Fruit fly (Drosophila melanogaster) whole organism, embryonic: ENCODE data around the gene Hez.

Experiments used
- ATbp ChIP-seq: fragments of 200-800 bp; sonication (Bioruptor generic); optimal IDR thresholded peaks from 2 replicates; lab custom pipeline; 2017; ENCODE audit warnings: missing biosample characterization, mild to moderate bottlenecking, missing genetic modification characterization, missing genetic modification reagents
- Abd-B ChIP-seq: fragments of 200-800 bp; sonication (Bioruptor generic); optimal IDR thresholded peaks from 2 replicates; lab custom pipeline; 2018; ENCODE audit warnings: missing biosample characterization, mild to moderate bottlenecking, missing genetic modification characterization, moderate library complexity
- Atf6 ChIP-seq: fragments of 200-800 bp; sonication (Bioruptor generic); IDR thresholded peaks from 2 replicates; pipeline ENCODE4 v1.3.6; 2022; ENCODE audit warnings: missing biosample characterization, missing genetic modification characterization
- Awh ChIP-seq: fragments of 200-800 bp; sonication (Bioruptor generic); IDR thresholded peaks from 2 replicates; pipeline ENCODE4, ENCODE4 v1.3.6; 2022; ENCODE audit warnings: missing biosample characterization, missing genetic modification characterization
- Bgb ChIP-seq: fragments of 200-800 bp; sonication (Bioruptor generic); IDR thresholded peaks from 2 replicates; pipeline ENCODE4 v1.3.6; 2022; ENCODE audit warnings: missing biosample characterization, missing genetic modification characterization; ENCODE audit not compliant: partially characterized antibody
- CG10321 ChIP-seq: fragments of 200-800 bp; sonication (Bioruptor generic); IDR thresholded peaks from 2 replicates; pipeline ENCODE4 v1.3.6; 2022; ENCODE audit warnings: missing biosample characterization, missing genetic modification characterization
- CG10979 ChIP-seq: fragments of 200-800 bp; sonication (Bioruptor generic); optimal IDR thresholded peaks from 2 replicates; lab custom pipeline; 2018; ENCODE audit warnings: missing biosample characterization, mild to moderate bottlenecking, missing genetic modification characterization, moderate library complexity
- CG13123 ChIP-seq: fragments of 200-800 bp; sonication (Bioruptor generic); optimal IDR thresholded peaks from 2 replicates; lab custom pipeline; 2016; ENCODE audit warnings: missing biosample characterization, missing genetic modification characterization
- CG13287 ChIP-seq: fragments of 200-800 bp; sonication (Bioruptor generic); IDR thresholded peaks from 2 replicates; pipeline ENCODE4 v1.3.6; 2022; ENCODE audit warnings: missing biosample characterization, missing genetic modification characterization; ENCODE audit not compliant: partially characterized antibody
- CG14441 ChIP-seq: fragments of 200-800 bp; sonication (Bioruptor generic); IDR thresholded peaks from 2 replicates; pipeline ENCODE4 v1.3.6; 2022; ENCODE audit warnings: missing biosample characterization, missing genetic modification characterization
- CG15514 ChIP-seq: fragments of 200-800 bp; sonication (Bioruptor generic); optimal IDR thresholded peaks from 3 replicates; lab custom pipeline; 2017; ENCODE audit warnings: missing biosample characterization, missing genetic modification characterization, mild to moderate bottlenecking, moderate library complexity, missing genetic modification reagents
- CG1602 ChIP-seq: fragments of 200-800 bp; sonication (Bioruptor generic); optimal IDR thresholded peaks from 3 replicates; lab custom pipeline; 2016; ENCODE audit warnings: missing biosample characterization, missing genetic modification characterization
- CG17186 ChIP-seq: fragments of 200-800 bp; sonication (Bioruptor generic); optimal IDR thresholded peaks from 3 replicates; lab custom pipeline; 2017; ENCODE audit warnings: missing biosample characterization, missing genetic modification reagents, missing genetic modification characterization
- CG17829 ChIP-seq: fragments of 200-800 bp; optimal IDR thresholded peaks from 2 replicates; lab custom pipeline; 2019; ENCODE audit warnings: missing biosample characterization, mild to moderate bottlenecking, missing genetic modification characterization, moderate library complexity
- CG31224 ChIP-seq: fragments of 200-800 bp; sonication (Bioruptor generic); IDR thresholded peaks from 2 replicates; pipeline ENCODE4 v1.3.6; 2022; ENCODE audit warnings: missing biosample characterization, missing genetic modification characterization
- CG32772 ChIP-seq: fragments of 200-800 bp; sonication (Bioruptor generic); IDR thresholded peaks from 2 replicates; pipeline ENCODE4 v1.3.6; 2022; ENCODE audit warnings: missing biosample characterization, missing genetic modification characterization
- CG3407 ChIP-seq: fragments of 200-800 bp; sonication (Bioruptor generic); optimal IDR thresholded peaks from 2 replicates; lab custom pipeline; 2018; ENCODE audit warnings: missing biosample characterization, mild to moderate bottlenecking, missing genetic modification characterization
- CG4282 ChIP-seq: fragments of 200-800 bp; sonication (Bioruptor generic); optimal IDR thresholded peaks from 2 replicates; lab custom pipeline; 2016; ENCODE audit warnings: missing biosample characterization, missing genetic modification characterization
- CG7839 ChIP-seq: fragments of 200-800 bp; sonication (Bioruptor generic); optimal IDR thresholded peaks from 3 replicates; lab custom pipeline; 2018; ENCODE audit warnings: missing biosample characterization, mild to moderate bottlenecking, missing genetic modification characterization, moderate library complexity
- CG7963 ChIP-seq: fragments of 200-800 bp; sonication (Bioruptor generic); IDR thresholded peaks from 3 replicates; pipeline ENCODE4 v1.3.6; 2022; ENCODE audit warnings: missing biosample characterization, missing genetic modification characterization; ENCODE audit not compliant: partially characterized antibody
- CG8089 ChIP-seq: fragments of 200-800 bp; sonication (Bioruptor generic); optimal IDR thresholded peaks from 3 replicates; lab custom pipeline; 2016; ENCODE audit warnings: missing biosample characterization, missing genetic modification characterization
- CG8359 ChIP-seq: fragments of 200-800 bp; sonication (Bioruptor generic); optimal IDR thresholded peaks from 2 replicates; lab custom pipeline; 2017; ENCODE audit warnings: missing biosample characterization, mild to moderate bottlenecking, missing genetic modification characterization, borderline replicate concordance
- CG9609 ChIP-seq: fragments of 200-800 bp; sonication (Bioruptor generic); optimal IDR thresholded peaks from 3 replicates; lab custom pipeline; 2016; ENCODE audit warnings: missing biosample characterization, missing genetic modification characterization
- CHES-1-like ChIP-seq: fragments of 200-800 bp; sonication (Bioruptor generic); optimal IDR thresholded peaks from 2 replicates; lab custom pipeline; 2016; ENCODE audit warnings: missing biosample characterization, missing genetic modification characterization
- Chrac-16 ChIP-seq: fragments of 200-800 bp; sonication (Bioruptor generic); optimal IDR thresholded peaks from 3 replicates; lab custom pipeline; 2016; ENCODE audit warnings: missing biosample characterization, missing genetic modification characterization
- D ChIP-seq, 2 experiments: fragments of 200-800 bp in 1 of 2; fragments of >200 bp in 1 of 2; sonication (Bioruptor generic) in 1 of 2; optimal IDR thresholded peaks; 2 replicates in 1 of 2; 3 replicates in 1 of 2; lab custom pipeline; 2017; ENCODE audit warnings: mild to moderate bottlenecking in 1 of 2, missing biosample characterization in 1 of 2, missing genetic modification characterization in 1 of 2, missing genetic modification reagents in 1 of 2
- Fer2 ChIP-seq: fragments of 200-800 bp; sonication (Bioruptor generic); optimal IDR thresholded peaks from 2 replicates; lab custom pipeline; 2018; ENCODE audit warnings: missing biosample characterization, mild to moderate bottlenecking, missing genetic modification characterization, moderate library complexity
- GATAe ChIP-seq: fragments of 200-800 bp; sonication (Bioruptor generic); conservative IDR thresholded peaks from 2 replicates; pipeline ENCODE4 v1.3.6; 2022; ENCODE audit warnings: missing biosample characterization, missing genetic modification characterization
- Hey ChIP-seq: fragments of 200-800 bp; sonication (Bioruptor generic); optimal IDR thresholded peaks from 3 replicates; lab custom pipeline; 2018; ENCODE audit warnings: missing biosample characterization, mild to moderate bottlenecking, missing genetic modification characterization
- Hmx ChIP-seq: fragments of 200-800 bp; sonication (Bioruptor generic); optimal IDR thresholded peaks from 2 replicates; lab custom pipeline; 2016; ENCODE audit warnings: missing biosample characterization, missing genetic modification characterization
- Mrtf ChIP-seq: fragments of 200-800 bp; sonication (Bioruptor generic); IDR thresholded peaks from 3 replicates; pipeline ENCODE4 v1.3.6; 2022; ENCODE audit warnings: missing biosample characterization, missing genetic modification characterization
- NFAT ChIP-seq: fragments of 200-800 bp; sonication (Bioruptor generic); IDR thresholded peaks from 2 replicates; pipeline ENCODE4 v1.3.6; 2022; ENCODE audit warnings: missing biosample characterization, missing genetic modification characterization
- Poxn ChIP-seq: fragments of 200-800 bp; sonication (Bioruptor generic); IDR thresholded peaks from 2 replicates; pipeline ENCODE4 v1.3.6; 2022; ENCODE audit warnings: missing biosample characterization, missing genetic modification characterization
- Ravus ChIP-seq: fragments of 200-800 bp; sonication (Bioruptor generic); IDR thresholded peaks from 2 replicates; pipeline ENCODE4 v1.3.6; 2022; ENCODE audit warnings: missing biosample characterization, missing genetic modification characterization
- Spps ChIP-seq: fragments of 200-800 bp; sonication (Bioruptor generic); optimal IDR thresholded peaks from 2 replicates; lab custom pipeline; 2018; ENCODE audit warnings: missing biosample characterization, mild to moderate bottlenecking, missing genetic modification characterization
- Sry-δ ChIP-seq: fragments of 200-800 bp; sonication (Bioruptor generic); optimal IDR thresholded peaks from 2 replicates; lab custom pipeline; 2016; ENCODE audit warnings: missing biosample characterization, missing genetic modification characterization
- Xbp1 ChIP-seq: fragments of 200-800 bp; sonication (Bioruptor generic); optimal IDR thresholded peaks from 3 replicates; lab custom pipeline; 2016; ENCODE audit warnings: missing biosample characterization, mild to moderate bottlenecking, missing genetic modification characterization
- ap ChIP-seq: fragments of 200-800 bp; sonication (Bioruptor generic); IDR thresholded peaks from 2 replicates; pipeline ENCODE4 v1.3.6; 2022; ENCODE audit warnings: missing biosample characterization, missing genetic modification characterization
- bcd ChIP-seq: fragments of 200-800 bp; sonication (Bioruptor generic); optimal IDR thresholded peaks from 2 replicates; lab custom pipeline; 2017; ENCODE audit warnings: missing biosample characterization, mild to moderate bottlenecking, missing genetic modification characterization
- caup ChIP-seq: fragments of 200-800 bp; sonication (Bioruptor generic); optimal IDR thresholded peaks from 3 replicates; lab custom pipeline; 2017; ENCODE audit warnings: missing biosample characterization, mild to moderate bottlenecking, missing genetic modification characterization, moderate library complexity; ENCODE audit not compliant: severe bottlenecking
- nau ChIP-seq: fragments of 200-800 bp; sonication (Bioruptor generic); optimal IDR thresholded peaks from 3 replicates; lab custom pipeline; 2017; ENCODE audit warnings: missing biosample characterization, mild to moderate bottlenecking, missing genetic modification characterization, missing genetic modification reagents
- pan ChIP-seq, 4 experiments: fragments of >200 bp in 3 of 4; fragments of 200-800 bp in 1 of 4; sonication (Bioruptor generic) in 1 of 4; optimal IDR thresholded peaks in 3 of 4; IDR thresholded peaks in 1 of 4; 2 replicates each; pipeline versions ENCODE4 v1.3.6 to Lab custom; 2017 to 2022; ENCODE audit warnings: missing biosample characterization in 2 of 4, missing genetic modification characterization in 2 of 4, mixed read lengths in 1 of 4
- ro ChIP-seq: fragments of 200-800 bp; sonication (Bioruptor generic); IDR thresholded peaks from 2 replicates; pipeline ENCODE4 v1.3.6; 2022; ENCODE audit warnings: missing biosample characterization, missing genetic modification characterization
- sisA ChIP-seq: fragments of 200-800 bp; sonication (Bioruptor generic); IDR thresholded peaks from 2 replicates; pipeline ENCODE4 v1.3.6; 2022; ENCODE audit warnings: missing biosample characterization, missing genetic modification characterization
- slp2 ChIP-seq: fragments of 200-800 bp; sonication (Bioruptor generic); optimal IDR thresholded peaks from 2 replicates; lab custom pipeline; 2016; ENCODE audit warnings: missing biosample characterization, missing genetic modification characterization
- stwl ChIP-seq: fragments of 200-800 bp; sonication (Bioruptor generic); optimal IDR thresholded peaks from 3 replicates; lab custom pipeline; 2018; ENCODE audit warnings: missing biosample characterization, mild to moderate bottlenecking, missing genetic modification characterization, moderate library complexity
- vfl ChIP-seq: fragments of 200-800 bp; sonication (Bioruptor generic); optimal IDR thresholded peaks from 2 replicates; lab custom pipeline; 2016; ENCODE audit warnings: missing biosample characterization, missing genetic modification characterization
- zf30C ChIP-seq: fragments of 200-800 bp; sonication (Bioruptor generic); optimal IDR thresholded peaks from 3 replicates; lab custom pipeline; 2018; ENCODE audit warnings: missing biosample characterization, mild to moderate bottlenecking, missing genetic modification characterization

The Hez gene

DNA sequence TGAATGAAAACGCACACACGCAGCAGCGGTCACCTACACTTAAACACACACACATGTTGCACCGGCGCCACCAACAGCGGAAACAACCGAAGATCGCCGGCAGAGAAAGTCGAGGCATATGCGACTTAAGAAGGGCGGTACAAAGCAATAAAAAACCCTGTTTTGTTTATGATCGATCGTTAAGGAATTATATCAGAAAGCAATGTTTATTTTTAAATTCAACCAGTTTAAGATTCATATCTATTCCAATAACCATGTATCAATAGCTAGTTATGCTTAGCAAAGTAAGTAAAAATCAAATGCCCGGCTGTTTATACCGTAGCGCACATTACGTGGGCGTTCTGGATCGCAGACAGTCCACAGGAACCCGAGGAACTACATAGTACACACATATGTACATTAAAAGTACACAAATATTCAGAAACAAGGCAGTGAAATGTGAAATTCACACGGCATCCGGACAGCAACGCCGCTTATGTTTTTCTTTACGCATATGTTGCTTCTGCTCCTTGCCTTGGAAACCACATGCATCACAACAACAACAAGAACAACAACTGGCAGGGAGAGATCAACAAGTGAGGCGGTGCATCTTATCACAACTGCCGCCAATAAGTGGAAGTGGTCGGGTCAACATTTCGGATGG is 38.6 kb downstream of the Hez start (continued):
- TF ChIP-seq zf30C (no peak), stwl (peak; percentile 66), CG32772 (GFP tag; lab: Robert Waterston, UW) (peak; percentile 97), CG17829 (tag; lab: Kevin White, UChicago) (peak; percentile 99), CG10979 (tag; lab: Kevin White, UChicago) (peak; percentile 100), CG7839 (tag; lab: Kevin White, UChicago) (peak; percentile 96), CHES-1-like (GFP tag; lab: Kevin White, UChicago) (peak; percentile 97), vfl (GFP tag; lab: Kevin White, UChicago) (peak; percentile 89), CG8359 (peak; percentile 95), NFAT (GFP tag; lab: Robert Waterston, UW) (peak; percentile 90), bcd (GFP tag; lab: Kevin White, UChicago) (peak; percentile 96), CG7963 (GFP tag; lab: Robert Waterston, UW) (no peak), CG4282 (GFP tag; lab: Kevin White, UChicago) (peak; percentile 81), ATbp (peak; percentile 98), ro (peak; percentile 88), caup (GFP tag; lab: Kevin White, UChicago) (peak; percentile 92), Xbp1 (GFP tag; lab: Kevin White, UChicago) (peak; percentile 96), Bgb (GFP tag; lab: Robert Waterston, UW) (no peak), CG9609 (GFP tag; lab: Kevin White, UChicago) (peak; percentile 97), CG14441 (GFP tag; lab: Robert Waterston, UW) (peak; percentile 95), Abd-B (GFP tag; lab: Kevin White, UChicago) (peak; percentile 95), Spps (tag; lab: Kevin White, UChicago) (peak; percentile 98), CG13123 (GFP tag; lab: Kevin White, UChicago) (peak; percentile 94), sisA (peak; percentile 96), Ravus (GFP tag; lab: Robert Waterston, UW) (peak; percentile 81), Awh (GFP tag; lab: Robert Waterston, UW) (peak; percentile 98), CG8089 (GFP tag; lab: Kevin White, UChicago) (peak; percentile 97), CG3407 (GFP tag; lab: Kevin White, UChicago) (peak; percentile 96), Mrtf (peak; percentile 96), nau (GFP tag; lab: Kevin White, UChicago) (peak; percentile 97), Hmx (peak; percentile 81), Sry-δ (GFP tag; lab: Kevin White, UChicago) (peak; percentile 74), Poxn (peak; percentile 47; the same call in 1 of the 2 replicates), ap (GFP tag; lab: Robert Waterston, UW) (peak; percentile 96), Fer2 (tag; lab: Kevin White, UChicago) (peak; percentile 81), Hey (tag; lab: Kevin White, UChicago) (peak; percentile 74), CG1602 (GFP tag; lab: Kevin White, UChicago) (peak; percentile 97), slp2 (peak; percentile 96), Chrac-16 (peak; percentile 97), CG31224 (GFP tag; lab: Robert Waterston, UW) (peak; percentile 89), CG15514 (GFP tag; lab: Kevin White, UChicago) (peak; percentile 73), CG13287 (GFP tag; lab: Robert Waterston, UW) (no peak), GATAe (peak; percentile 78), CG10321 (GFP tag; lab: Robert Waterston, UW) (peak; percentile 75), pan (optimal IDR thresholded peaks at IDR 0.05; lab: Kevin White, UChicago) (no peak), pan (GFP tag; optimal IDR thresholded peaks at IDR 0.05 in 1 of 2, IDR thresholded peaks at IDR 0.05 in 1 of 2) (peak in 1 of 2 experiments; percentile 96), D (optimal IDR thresholded peaks at IDR 0.05; lab: Kevin White, UChicago) (no peak), D (GFP tag; optimal IDR thresholded peaks at IDR 0.05; lab: Kevin White, UChicago) (peak; percentile 99), Atf6 (GFP tag; lab: Robert Waterston, UW) (peak; percentile 92), CG17186 (peak; percentile 96)
